Fruit fly (Drosophila melanogaster): ENCODE results near the gene Rab3-GEF.

Gene Rab3-GEF

dm6 chrX:15076038-15076575, 13.4 kb upstream of the Rab3-GEF start, which contains the start of gene Lsd-2 (continued):
- peak; percentile 70 for TF ChIP-seq vri (GFP tag; optimal IDR thresholded peaks at IDR 0.05)
- peak; percentile 40 for TF ChIP-seq CG7368 (GFP tag; optimal IDR thresholded peaks at IDR 0.05)
- TF ChIP-seq esn (GFP tag; optimal IDR thresholded peaks at IDR 0.05) = peak; percentile 25
- TF ChIP-seq svp (GFP tag) = peak; percentile 90
- peak; percentile 67 for TF ChIP-seq Eip78C (GFP tag)
- no peak for TF ChIP-seq CG11294 (GFP tag; IDR thresholded peaks at IDR 0.05)
- TF ChIP-seq CG3032 (tag; optimal IDR thresholded peaks at IDR 0.05) = no peak
- TF ChIP-seq Blimp-1 (GFP tag; optimal IDR thresholded peaks at IDR 0.05) = no peak
- TF ChIP-seq fd85E (GFP tag; optimal IDR thresholded peaks at IDR 0.05) = no peak
- TF ChIP-seq Hr39 (GFP tag; optimal IDR thresholded peaks at IDR 0.05) = no peak
- peak; percentile 12 for TF ChIP-seq fkh (GFP tag; optimal IDR thresholded peaks at IDR 0.05)
- TF ChIP-seq CG8632 (GFP tag; optimal IDR thresholded peaks at IDR 0.05) = no peak
- TF ChIP-seq Sox15 (GFP tag; optimal IDR thresholded peaks at IDR 0.05) = no peak
- peak; percentile 17 for TF ChIP-seq topi (GFP tag; optimal IDR thresholded peaks at IDR 0.05)
- peak; percentile 48 for TF ChIP-seq Sox102F (GFP tag; optimal IDR thresholded peaks at IDR 0.05)
- peak; percentile 13 for TF ChIP-seq pdm3 (GFP tag; optimal IDR thresholded peaks at IDR 0.05)
- TF ChIP-seq Ets96B (tag; optimal IDR thresholded peaks at IDR 0.05) = no peak
- peak; percentile 32 for TF ChIP-seq CG6854 (GFP tag; optimal IDR thresholded peaks at IDR 0.05)
- TF ChIP-seq lz (GFP tag; optimal IDR thresholded peaks at IDR 0.05) = no peak
- TF ChIP-seq Gug (GFP tag; IDR thresholded peaks at IDR 0.05) = no peak
- TF ChIP-seq Ets21C (GFP tag; optimal IDR thresholded peaks at IDR 0.05) = peak; percentile 14
- TF ChIP-seq CG10631 (GFP tag; optimal IDR thresholded peaks at IDR 0.05) = peak; percentile 0
- TF ChIP-seq CG6276 (GFP tag; optimal IDR thresholded peaks at IDR 0.05) = no peak
- no peak for TF ChIP-seq Hr38 (GFP tag; optimal IDR thresholded peaks at IDR 0.05)
- no peak for TF ChIP-seq achi (GFP tag; optimal IDR thresholded peaks at IDR 0.05)
- peak; percentile 20 for TF ChIP-seq Hr4 (GFP tag; optimal IDR thresholded peaks at IDR 0.05)
- TF ChIP-seq CG6792 (GFP tag; optimal IDR thresholded peaks at IDR 0.05) = no peak
- TF ChIP-seq CG9139 (GFP tag; optimal IDR thresholded peaks at IDR 0.05) = peak; percentile 42

DNA sequence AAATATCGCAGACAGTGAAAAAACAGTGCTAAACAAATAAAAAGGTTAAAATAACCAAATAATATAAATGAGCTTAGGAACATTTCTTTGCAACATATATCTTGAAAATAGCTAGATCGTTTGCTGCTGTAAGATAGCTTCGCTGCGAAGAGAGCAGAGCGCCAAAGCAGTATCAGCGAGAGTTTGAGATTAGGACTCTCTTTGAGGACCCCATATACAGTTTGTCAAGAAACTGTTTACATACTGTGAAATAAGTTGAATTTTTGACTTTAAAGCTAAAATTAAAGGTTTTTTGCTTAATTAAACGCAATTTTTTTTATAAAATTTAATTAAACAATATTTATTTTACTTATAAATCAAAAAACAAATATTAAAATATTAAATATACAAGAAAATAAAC, 12.9 kb upstream of the Rab3-GEF start:
- peak; percentile 28; the same call in 1 of the 2 replicates for TF ChIP-seq CG15336 (GFP tag; IDR thresholded peaks at IDR 0.05)
- 0 out of 3 replicates have a peak, but pooled peaks have one; percentile 31 for TF ChIP-seq eg (GFP tag; IDR thresholded peaks at IDR 0.05)
- no peak for TF ChIP-seq CG1621 (tag; optimal IDR thresholded peaks at IDR 0.05)

- no peak for TF ChIP-seq CG9139 (GFP tag; optimal IDR thresholded peaks at IDR 0.05)
- TF ChIP-seq salr (GFP tag; optimal IDR thresholded peaks at IDR 0.05) = no peak
- TF ChIP-seq CG34406 (GFP tag; optimal IDR thresholded peaks at IDR 0.05) = no peak
- TF ChIP-seq CG11294 (GFP tag; IDR thresholded peaks at IDR 0.05) = no peak
- TF ChIP-seq eg (GFP tag; IDR thresholded peaks at IDR 0.05) = 0 out of 3 replicates have a peak, but pooled peaks have one; percentile 19
- TF ChIP-seq Eip78C (GFP tag) = peak; percentile 65
- TF ChIP-seq CG16779 (tag; optimal IDR thresholded peaks at IDR 0.05) = peak; percentile 21
- TF ChIP-seq svp (GFP tag) = peak; percentile 92
- peak; percentile 33 to 46 for TF ChIP-seq ss (GFP tag; optimal IDR thresholded peaks at IDR 0.05)
- TF ChIP-seq acj6 (GFP tag; optimal IDR thresholded peaks at IDR 0.05) = no peak
- TF ChIP-seq CG6854 (GFP tag; optimal IDR thresholded peaks at IDR 0.05) = peak; percentile 20
- peak; percentile 28 for TF ChIP-seq CG6276 (GFP tag; optimal IDR thresholded peaks at IDR 0.05)
- peak; percentile 13 for TF ChIP-seq CG6808 (GFP tag; optimal IDR thresholded peaks at IDR 0.05)
Observed at dm6 chrX:15077576-15078136, 11.8 kb upstream of the Rab3-GEF start.
